ENCODE assay signal across 3 fruit fly cellular contexts in genomic region chr3R:7973049-7973448, dm6.
TF ChIP-seq lines count a peak whose summit lies in the region.

No protein-coding gene starts in this region.

- no peak for TF ChIP-seq CTCF in whole organism, embryonic (GFP tag; optimal IDR thresholded peaks at IDR 0.05; lab: Kevin White, UChicago)

TF ChIP-seq in whole organism, embryonic, 481 proteins besides CTCF, POLR2A, EP300 and RAD21 (continues in another document):
- TF ChIP-seq CG15514 (GFP tag; optimal IDR thresholded peaks at IDR 0.05; lab: Kevin White, UChicago) (peak; percentile 37), unc-4 (GFP tag; IDR thresholded peaks at IDR 0.05; lab: Robert Waterston, UW; ENCODE audit: partially characterized antibody) (0 out of 2 replicates have a peak, but pooled peaks have one; percentile 22), Poxn (GFP tag; IDR thresholded peaks at IDR 0.05; lab: Robert Waterston, UW) (no peak), CG32532 (GFP tag; IDR thresholded peaks at IDR 0.05; lab: Robert Waterston, UW) (peak; percentile 42; the same call in 1 of the 2 replicates), Ets97D (GFP tag; optimal IDR thresholded peaks at IDR 0.05; lab: Kevin White, UChicago) (no peak), sug (tag; optimal IDR thresholded peaks at IDR 0.05; lab: Kevin White, UChicago) (no peak), dmrt99B (tag; optimal IDR thresholded peaks at IDR 0.05; lab: Kevin White, UChicago) (no peak), E2f2 (GFP tag; IDR thresholded peaks at IDR 0.05; lab: Robert Waterston, UW) (peak; percentile 74), Deaf1 (tag; optimal IDR thresholded peaks at IDR 0.05; lab: Kevin White, UChicago) (no peak), Lhr (GFP tag; optimal IDR thresholded peaks at IDR 0.05; lab: Kevin White, UChicago) (peak; percentile 7), Hr78 (GFP tag; optimal IDR thresholded peaks at IDR 0.05; lab: Kevin White, UChicago) (no peak), sima (GFP tag; optimal IDR thresholded peaks at IDR 0.05; lab: Kevin White, UChicago) (no peak), CG8089 (GFP tag; optimal IDR thresholded peaks at IDR 0.05; lab: Kevin White, UChicago) (no peak), Dp (GFP tag; optimal IDR thresholded peaks at IDR 0.05; lab: Kevin White, UChicago) (peak; percentile 72), CG14667 (GFP tag; IDR thresholded peaks at IDR 0.05; lab: Robert Waterston, UW) (no peak), GATAe (GFP tag; conservative IDR thresholded peaks at IDR 0.05; lab: Robert Waterston, UW) (no peak), CG32772 (GFP tag; IDR thresholded peaks at IDR 0.05; lab: Robert Waterston, UW) (no peak), maf-S (GFP tag; optimal IDR thresholded peaks at IDR 0.05; lab: Kevin White, UChicago) (no peak), ci (GFP tag; IDR thresholded peaks at IDR 0.05; lab: Robert Waterston, UW) (no peak), CG10431 (GFP tag; optimal IDR thresholded peaks at IDR 0.05; lab: Kevin White, UChicago) (no peak), CG11085 (GFP tag; IDR thresholded peaks at IDR 0.05; lab: Robert Waterston, UW) (no peak), CG10267 (tag; optimal IDR thresholded peaks at IDR 0.05; lab: Kevin White, UChicago) (peak; percentile 9), pzg (GFP tag; optimal IDR thresholded peaks at IDR 0.05; lab: Kevin White, UChicago) (peak; percentile 48), CG10209 (GFP tag; optimal IDR thresholded peaks at IDR 0.05; lab: Kevin White, UChicago) (no peak), CG2116 (GFP tag; optimal IDR thresholded peaks at IDR 0.05; lab: Kevin White, UChicago) (no peak), CG8944 (GFP tag; optimal IDR thresholded peaks at IDR 0.05; lab: Kevin White, UChicago) (no peak), CG4820 (GFP tag; optimal IDR thresholded peaks at IDR 0.05; lab: Kevin White, UChicago) (no peak), CG14050 (GFP tag; IDR thresholded peaks at IDR 0.05; lab: Robert Waterston, UW) (no peak), CG15073 (GFP tag; optimal IDR thresholded peaks at IDR 0.05; lab: Kevin White, UChicago) (no peak), wor (GFP tag; IDR thresholded peaks at IDR 0.05; lab: Robert Waterston, UW) (no peak), CG12219 (GFP tag; optimal IDR thresholded peaks at IDR 0.05; lab: Kevin White, UChicago) (no peak)

TF ChIP-seq in whole organism, prepupa, 60 proteins besides CTCF, POLR2A, EP300 and RAD21:
- TF ChIP-seq Eip78C (GFP tag; lab: Kevin White, UChicago) (peak; percentile 6), dsx (GFP tag; optimal IDR thresholded peaks at IDR 0.05; lab: Kevin White, UChicago; ENCODE audit: poor library complexity, severe bottlenecking) (peak; percentile 87), Lpt (GFP tag; optimal IDR thresholded peaks at IDR 0.05; lab: Kevin White, UChicago) (no peak)

TF ChIP-seq in whole organism, pupa, 21 proteins besides CTCF, POLR2A, EP300 and RAD21:
- 0 out of 3 replicates have a peak, but pooled peaks have one; percentile 29 for TF ChIP-seq CG4496 (GFP tag; IDR thresholded peaks at IDR 0.05; lab: Robert Waterston, UW)
- TF ChIP-seq CG34367 (tag; optimal IDR thresholded peaks at IDR 0.05; lab: Kevin White, UChicago) = no peak
